Worm (Caenorhabditis elegans): ENCODE measurements around the gene grl-26.

DNA sequence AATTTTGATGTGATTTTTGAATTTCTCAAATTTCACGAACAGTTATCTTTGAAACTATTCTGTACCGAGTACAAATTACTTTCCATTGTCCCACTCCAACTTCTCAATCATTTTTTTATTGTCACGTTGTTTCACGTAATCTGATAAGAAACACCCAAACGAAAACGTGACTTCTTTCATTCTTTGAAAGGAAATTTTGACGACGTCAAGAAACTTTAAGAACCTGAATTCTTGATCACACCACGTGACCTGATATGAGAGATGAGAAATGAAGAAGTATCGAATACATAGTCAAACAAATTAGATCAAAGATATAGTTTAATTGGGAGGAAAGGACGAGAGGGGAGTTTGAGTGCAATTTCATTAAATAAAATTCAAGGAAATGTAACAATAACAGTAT lies 13.1 kb downstream of the grl-26 start:
- TF ChIP-seq mep-1 (tag; optimal IDR thresholded peaks at IDR 0.05) (no peak), ceh-44 (GFP tag; IDR thresholded peaks at IDR 0.05) (no peak), nhr-77 (tag; optimal IDR thresholded peaks at IDR 0.05) (no peak)
